Fruit fly (Drosophila melanogaster): ENCODE results near the gene CG15531.

CG15531 gene

DNA sequence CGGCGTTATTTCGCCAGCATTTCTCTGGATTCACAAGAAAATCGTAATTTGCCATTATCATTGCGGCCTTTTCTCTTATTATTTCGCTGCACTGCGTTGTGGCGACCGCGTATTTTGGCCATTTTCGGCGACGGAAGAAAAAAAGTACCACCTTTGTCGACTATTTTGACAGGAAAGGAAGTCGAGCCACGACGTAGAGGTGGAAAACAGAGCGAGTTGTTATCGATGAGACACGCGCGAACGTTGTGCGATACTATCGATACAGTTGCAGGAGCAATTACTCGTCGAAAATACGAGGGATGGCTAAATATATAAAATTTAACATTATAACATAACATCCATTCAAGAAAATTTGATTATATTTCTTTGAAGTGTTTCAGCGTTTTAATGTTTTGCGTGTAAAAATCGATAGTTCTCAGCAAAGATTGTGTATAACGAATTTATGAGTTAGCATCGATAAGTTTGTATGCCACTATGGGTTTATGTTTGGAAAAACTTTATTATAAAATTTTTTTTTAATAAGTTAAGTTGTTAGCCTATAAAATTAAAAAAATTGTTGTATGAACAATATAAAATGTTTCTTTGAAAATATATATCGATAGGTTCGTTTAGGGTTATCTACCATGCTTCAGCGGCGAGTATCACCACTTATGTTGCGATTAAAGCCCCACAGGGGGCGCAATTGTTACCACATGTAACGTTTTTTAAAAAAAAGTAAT is 12.9 kb upstream of the CG15531 start, which contains the start of gene RpS7 (continued):
- TF ChIP-seq Hr51 (GFP tag; optimal IDR thresholded peaks at IDR 0.05), result peak; percentile 13 to 57
- peak; percentile 61 for TF ChIP-seq CG32772 (GFP tag; IDR thresholded peaks at IDR 0.05)
- no peak for TF ChIP-seq Abd-B (GFP tag; optimal IDR thresholded peaks at IDR 0.05)
- TF ChIP-seq ranshi (GFP tag; IDR thresholded peaks at IDR 0.05), result peak; percentile 80
- TF ChIP-seq Ptx1 (GFP tag; IDR thresholded peaks at IDR 0.05), result peak; percentile 56
- TF ChIP-seq CG14050 (GFP tag; IDR thresholded peaks at IDR 0.05), result peak; percentile 69
- peak; percentile 42 for TF ChIP-seq ash1 (GFP tag; optimal IDR thresholded peaks at IDR 0.05)
- peak; percentile 79 for TF ChIP-seq CG31441 (GFP tag; IDR thresholded peaks at IDR 0.05)
- peak; percentile 72 for TF ChIP-seq CG12155 (GFP tag; optimal IDR thresholded peaks at IDR 0.05)
- TF ChIP-seq CG6654 (GFP tag; optimal IDR thresholded peaks at IDR 0.05), result peak; percentile 39
- TF ChIP-seq dati (GFP tag; IDR thresholded peaks at IDR 0.05), result no peak
- TF ChIP-seq CG33213 (GFP tag; optimal IDR thresholded peaks at IDR 0.05), result peak; percentile 64
- peak; percentile 93 for TF ChIP-seq ci (GFP tag; IDR thresholded peaks at IDR 0.05)
- peak; percentile 37 for TF ChIP-seq eyg (GFP tag; optimal IDR thresholded peaks at IDR 0.05)
- peak; percentile 27 for TF ChIP-seq Fer2 (tag; optimal IDR thresholded peaks at IDR 0.05)
- TF ChIP-seq oc (tag; optimal IDR thresholded peaks at IDR 0.05), result peak; percentile 32
- peak; percentile 83 for TF ChIP-seq ase (GFP tag; IDR thresholded peaks at IDR 0.05)
- peak; percentile 76 for TF ChIP-seq CG6854 (GFP tag; optimal IDR thresholded peaks at IDR 0.05)
- peak; percentile 50; the same call in 1 of the 2 replicates for TF ChIP-seq CG8765 (GFP tag; IDR thresholded peaks at IDR 0.05)
- TF ChIP-seq HLHmδ (GFP tag; optimal IDR thresholded peaks at IDR 0.05), result peak; percentile 96
- TF ChIP-seq zfh2 (GFP tag; optimal IDR thresholded peaks at IDR 0.05), result peak; percentile 31
- no peak for TF ChIP-seq Antp (GFP tag; optimal IDR thresholded peaks at IDR 0.05)
- peak; percentile 65 for TF ChIP-seq sug (tag; optimal IDR thresholded peaks at IDR 0.05)
- peak; percentile 97 for TF ChIP-seq CG13287 (GFP tag; IDR thresholded peaks at IDR 0.05; ENCODE audit: partially characterized antibody)
- TF ChIP-seq CG11560 (tag; IDR thresholded peaks at IDR 0.05), result peak; percentile 49; the same call in 1 of the 3 replicates
- TF ChIP-seq H2.0 (GFP tag; IDR thresholded peaks at IDR 0.05), result peak; percentile 78
- peak; percentile 79 for TF ChIP-seq fd64A (GFP tag; optimal IDR thresholded peaks at IDR 0.05)
- peak; percentile 70 for TF ChIP-seq CG18619 (GFP tag; optimal IDR thresholded peaks at IDR 0.05)
- TF ChIP-seq CG7987 (GFP tag; optimal IDR thresholded peaks at IDR 0.05), result peak; percentile 93
- TF ChIP-seq CG34376 (GFP tag; optimal IDR thresholded peaks at IDR 0.05), result peak; percentile 92
- TF ChIP-seq grau (tag; optimal IDR thresholded peaks at IDR 0.05), result peak; percentile 52
- TF ChIP-seq CG7839 (tag; optimal IDR thresholded peaks at IDR 0.05), result peak; percentile 70
- no peak for TF ChIP-seq CG14667 (GFP tag; IDR thresholded peaks at IDR 0.05)
- no peak for TF ChIP-seq CG13123 (GFP tag; optimal IDR thresholded peaks at IDR 0.05)
- TF ChIP-seq klu (GFP tag; IDR thresholded peaks at IDR 0.05), result no peak
- TF ChIP-seq dpn (GFP tag; optimal IDR thresholded peaks at IDR 0.05), result peak; percentile 26 to 27
- peak; percentile 82 for TF ChIP-seq Mes4 (GFP tag; optimal IDR thresholded peaks at IDR 0.05)
- peak; percentile 85 for TF ChIP-seq CG12071 (GFP tag; optimal IDR thresholded peaks at IDR 0.05)
- peak; percentile 58 for TF ChIP-seq CG1529 (GFP tag; optimal IDR thresholded peaks at IDR 0.05)
- TF ChIP-seq CG10267 (tag; optimal IDR thresholded peaks at IDR 0.05), result peak; percentile 64
- peak; percentile 87 for TF ChIP-seq HHEX (GFP tag; optimal IDR thresholded peaks at IDR 0.05)
- no peak for TF ChIP-seq CG7928 (GFP tag; optimal IDR thresholded peaks at IDR 0.05)
- TF ChIP-seq CG7271 (tag; optimal IDR thresholded peaks at IDR 0.05), result peak; percentile 74
- peak; percentile 28 for TF ChIP-seq btn (GFP tag; optimal IDR thresholded peaks at IDR 0.05)
- peak; percentile 34 for TF ChIP-seq luna (GFP tag; optimal IDR thresholded peaks at IDR 0.05)
- TF ChIP-seq aop (GFP tag; IDR thresholded peaks at IDR 0.05), result no peak
- TF ChIP-seq ind (GFP tag; optimal IDR thresholded peaks at IDR 0.05), result peak; percentile 35
- no peak for TF ChIP-seq pan (optimal IDR thresholded peaks at IDR 0.05)
- TF ChIP-seq pan (GFP tag; optimal IDR thresholded peaks at IDR 0.05 in 1 of 2, IDR thresholded peaks at IDR 0.05 in 1 of 2), result peak in 1 of 2 experiments; percentile 80
- peak; percentile 90 for TF ChIP-seq nom (GFP tag; optimal IDR thresholded peaks at IDR 0.05)

Measured in whole organism, embryonic.